Worm (Caenorhabditis elegans): Measurements from ENCODE around the gene R09A1.3.

The R09A1.3 gene

ce11 chrV:1027044-1027443 is at the start of gene R09A1.3:
Gene R09A1.3, minus strand, starts transcription at chrV:1027074.
- TF ChIP-seq ceh-13 (GFP tag; optimal IDR thresholded peaks at IDR 0.05) (no peak), hmbx-1 (tag; optimal IDR thresholded peaks at IDR 0.05) (no peak), pes-1 (GFP tag; IDR thresholded peaks at IDR 0.05) (no peak), scrt-1 (GFP tag; IDR thresholded peaks at IDR 0.05) (no peak), B0310.2 (tag; optimal IDR thresholded peaks at IDR 0.05) (no peak), hmg-4 (GFP tag; optimal IDR thresholded peaks at IDR 0.05) (no peak)

- TF ChIP-seq hmg-4 (GFP tag; optimal IDR thresholded peaks at IDR 0.05) (no peak), ceh-13 (GFP tag; optimal IDR thresholded peaks at IDR 0.05) (no peak), aly-1 (tag; optimal IDR thresholded peaks at IDR 0.05) (no peak), sea-1 (GFP tag; conservative IDR thresholded peaks at IDR 0.05) (no peak), F13C5.2 (tag; optimal IDR thresholded peaks at IDR 0.05) (no peak), scrt-1 (GFP tag; IDR thresholded peaks at IDR 0.05) (no peak), ama-1 (optimal IDR thresholded peaks at IDR 0.05) (no peak), tbx-37 (GFP tag; conservative IDR thresholded peaks at IDR 0.05) (no peak), B0310.2 (tag; optimal IDR thresholded peaks at IDR 0.05) (no peak), hnd-1 (tag; optimal IDR thresholded peaks at IDR 0.05) (no peak), hmbx-1 (tag; optimal IDR thresholded peaks at IDR 0.05) (no peak), tra-4 (tag; optimal IDR thresholded peaks at IDR 0.05) (no peak), ets-7 (tag; optimal IDR thresholded peaks at IDR 0.05) (no peak), tbx-11 (GFP tag; IDR thresholded peaks at IDR 0.05) (no peak)
Measured at ce11 chrV:1074946-1075345, 48.1 kb upstream of the R09A1.3 start, which contains the start of gene K10C9.1. Gene K10C9.1, plus strand, starts transcription at chrV:1075246.

- no peak for TF ChIP-seq tbx-37 (GFP tag; conservative IDR thresholded peaks at IDR 0.05)
- no peak for TF ChIP-seq F13C5.2 (tag; optimal IDR thresholded peaks at IDR 0.05)
- no peak for TF ChIP-seq flt-1 (GFP tag; IDR thresholded peaks at IDR 0.05)
- no peak for TF ChIP-seq scrt-1 (GFP tag; IDR thresholded peaks at IDR 0.05)
- TF ChIP-seq hmg-4 (GFP tag; optimal IDR thresholded peaks at IDR 0.05), result no peak
- TF ChIP-seq ceh-36 (tag; optimal IDR thresholded peaks at IDR 0.05), result no peak
- no peak for TF ChIP-seq sea-1 (GFP tag; conservative IDR thresholded peaks at IDR 0.05)
- no peak for TF ChIP-seq ama-1 (optimal IDR thresholded peaks at IDR 0.05)
- no peak for TF ChIP-seq pes-1 (GFP tag; IDR thresholded peaks at IDR 0.05)
- TF ChIP-seq hnd-1 (tag; optimal IDR thresholded peaks at IDR 0.05), result no peak
- no peak for TF ChIP-seq tra-4 (tag; optimal IDR thresholded peaks at IDR 0.05)
- no peak for TF ChIP-seq tbx-11 (GFP tag; IDR thresholded peaks at IDR 0.05)
Measured at ce11 chrV:1067468-1067867, 40.6 kb upstream of the R09A1.3 start, which contains the start of gene K10C9.7. Gene K10C9.7, minus strand, starts transcription at chrV:1067568.

- TF ChIP-seq scrt-1 (GFP tag; IDR thresholded peaks at IDR 0.05), result no peak
- no peak for TF ChIP-seq B0310.2 (tag; optimal IDR thresholded peaks at IDR 0.05)
- no peak for TF ChIP-seq tbx-37 (GFP tag; conservative IDR thresholded peaks at IDR 0.05)
Measured at ce11 chrV:1064491-1064890, 37.6 kb upstream of the R09A1.3 start, which contains the start of gene str-67. Gene str-67, minus strand, starts transcription at chrV:1064591.

ce11 chrV:1061295-1061694 is 34.4 kb upstream of the R09A1.3 start, which contains the start of gene rnst-2:
Gene rnst-2, plus strand, starts transcription at chrV:1061595.
- TF ChIP-seq tbx-37 (GFP tag; conservative IDR thresholded peaks at IDR 0.05), result no peak
- no peak for TF ChIP-seq sea-1 (GFP tag; conservative IDR thresholded peaks at IDR 0.05)
- TF ChIP-seq hmg-4 (GFP tag; optimal IDR thresholded peaks at IDR 0.05), result no peak
- TF ChIP-seq tra-4 (tag; optimal IDR thresholded peaks at IDR 0.05), result no peak
- no peak for TF ChIP-seq aly-1 (tag; optimal IDR thresholded peaks at IDR 0.05)

ce11 chrV:1060219-1060863 is 33.5 kb upstream of the R09A1.3 start:
- TF ChIP-seq aly-1 (tag; optimal IDR thresholded peaks at IDR 0.05) (no peak), tra-4 (tag; optimal IDR thresholded peaks at IDR 0.05) (no peak), sea-1 (GFP tag; conservative IDR thresholded peaks at IDR 0.05) (no peak), tbx-37 (GFP tag; conservative IDR thresholded peaks at IDR 0.05) (no peak), pes-1 (GFP tag; IDR thresholded peaks at IDR 0.05) (no peak), F13C5.2 (tag; optimal IDR thresholded peaks at IDR 0.05) (no peak), ceh-36 (tag; optimal IDR thresholded peaks at IDR 0.05) (no peak), hmg-4 (GFP tag; optimal IDR thresholded peaks at IDR 0.05) (no peak), flt-1 (GFP tag; IDR thresholded peaks at IDR 0.05) (no peak), ceh-13 (GFP tag; optimal IDR thresholded peaks at IDR 0.05) (no peak), hnd-1 (tag; optimal IDR thresholded peaks at IDR 0.05) (no peak), ets-7 (tag; optimal IDR thresholded peaks at IDR 0.05) (no peak), hmbx-1 (tag; optimal IDR thresholded peaks at IDR 0.05) (no peak), scrt-1 (GFP tag; IDR thresholded peaks at IDR 0.05) (no peak)

- TF ChIP-seq ceh-36 (tag; optimal IDR thresholded peaks at IDR 0.05) (no peak), scrt-1 (GFP tag; IDR thresholded peaks at IDR 0.05) (no peak), ama-1 (optimal IDR thresholded peaks at IDR 0.05) (no peak), sea-1 (GFP tag; conservative IDR thresholded peaks at IDR 0.05) (no peak), F13C5.2 (tag; optimal IDR thresholded peaks at IDR 0.05) (no peak), hmbx-1 (tag; optimal IDR thresholded peaks at IDR 0.05) (no peak), tra-4 (tag; optimal IDR thresholded peaks at IDR 0.05) (no peak), B0310.2 (tag; optimal IDR thresholded peaks at IDR 0.05) (no peak), pes-1 (GFP tag; IDR thresholded peaks at IDR 0.05) (no peak), tbx-37 (GFP tag; conservative IDR thresholded peaks at IDR 0.05) (no peak), aly-1 (tag; optimal IDR thresholded peaks at IDR 0.05) (no peak), ets-7 (tag; optimal IDR thresholded peaks at IDR 0.05) (no peak), hmg-4 (GFP tag; optimal IDR thresholded peaks at IDR 0.05) (no peak), ceh-13 (GFP tag; optimal IDR thresholded peaks at IDR 0.05) (no peak), flt-1 (GFP tag; IDR thresholded peaks at IDR 0.05) (no peak)
Measured at ce11 chrV:1053385-1053784, 26.5 kb upstream of the R09A1.3 start.

- TF ChIP-seq ceh-36 (tag; optimal IDR thresholded peaks at IDR 0.05) (peak; percentile 77), flt-1 (GFP tag; IDR thresholded peaks at IDR 0.05) (no peak)
Measured at ce11 chrV:1052559-1053064, 25.7 kb upstream of the R09A1.3 start, which contains the start of gene K10C9.4. Gene K10C9.4, minus strand, starts transcription at chrV:1053014.
